Fruit fly (Drosophila melanogaster) whole organism, embryonic: ENCODE data around the gene yellow-b.

Experiments
- Antp ChIP-seq: fragments of 200-800 bp; sonication (Bioruptor generic); optimal IDR thresholded peaks from 3 replicates; lab custom pipeline; 2016; ENCODE audit warnings: missing biosample characterization, missing genetic modification characterization
- Atf6 ChIP-seq: fragments of 200-800 bp; sonication (Bioruptor generic); IDR thresholded peaks from 2 replicates; pipeline ENCODE4 v1.3.6; 2022; ENCODE audit warnings: missing biosample characterization, missing genetic modification characterization
- Blimp-1 ChIP-seq: fragments of 200-800 bp; sonication (Bioruptor generic); optimal IDR thresholded peaks from 3 replicates; lab custom pipeline; 2018; ENCODE audit warnings: missing biosample characterization, missing genetic modification characterization, mild to moderate bottlenecking, moderate library complexity, missing genetic modification reagents
- CG11456 ChIP-seq: fragments of 200-800 bp; sonication (Bioruptor generic); IDR thresholded peaks from 3 replicates; pipeline ENCODE4 v1.3.6; 2022; ENCODE audit warnings: missing biosample characterization, missing genetic modification characterization
- CG12219 ChIP-seq: fragments of 200-800 bp; sonication (Bioruptor generic); optimal IDR thresholded peaks from 3 replicates; lab custom pipeline; 2018; ENCODE audit warnings: missing biosample characterization, mild to moderate bottlenecking, missing genetic modification characterization
- CG14710 ChIP-seq: fragments of 200-800 bp; sonication (Bioruptor generic); optimal IDR thresholded peaks from 3 replicates; lab custom pipeline; 2019; ENCODE audit warnings: missing biosample characterization, mild to moderate bottlenecking, missing genetic modification characterization, moderate library complexity
- CG14965 ChIP-seq: fragments of 200-800 bp; sonication (Bioruptor generic); optimal IDR thresholded peaks from 2 replicates; lab custom pipeline; 2016; ENCODE audit warnings: missing biosample characterization, missing genetic modification characterization, borderline replicate concordance
- CG18011 ChIP-seq: fragments of 200-800 bp; sonication (Bioruptor generic); optimal IDR thresholded peaks from 2 replicates; lab custom pipeline; 2017; ENCODE audit warnings: missing biosample characterization, missing genetic modification characterization, mild to moderate bottlenecking, moderate library complexity, missing genotype
- CG31365 ChIP-seq: fragments of 200-800 bp; sonication (Bioruptor generic); optimal IDR thresholded peaks from 2 replicates; lab custom pipeline; 2018; ENCODE audit warnings: missing biosample characterization, mild to moderate bottlenecking, missing genetic modification characterization
- CG3281 ChIP-seq: fragments of 200-800 bp; sonication (Bioruptor generic); optimal IDR thresholded peaks from 3 replicates; lab custom pipeline; 2017; ENCODE audit warnings: missing biosample characterization, mild to moderate bottlenecking, missing genetic modification characterization
- CG33213 ChIP-seq: fragments of 200-800 bp; sonication (Bioruptor generic); optimal IDR thresholded peaks from 3 replicates; lab custom pipeline; 2016; ENCODE audit warnings: missing biosample characterization, missing genetic modification characterization
- CG3838 ChIP-seq: fragments of 200-800 bp; sonication (Bioruptor generic); optimal IDR thresholded peaks from 3 replicates; lab custom pipeline; 2016; ENCODE audit warnings: missing biosample characterization, missing genetic modification characterization
- CG4360 ChIP-seq: fragments of 200-800 bp; sonication (Bioruptor generic); IDR thresholded peaks from 2 replicates; pipeline ENCODE4 v1.3.6; 2022; ENCODE audit warnings: missing biosample characterization, missing genetic modification characterization
- CG4424 ChIP-seq: fragments of 200-800 bp; sonication (Bioruptor generic); optimal IDR thresholded peaks from 3 replicates; lab custom pipeline; 2016; ENCODE audit warnings: missing biosample characterization, missing genetic modification characterization
- CG5953 ChIP-seq: fragments of 200-800 bp; sonication (Bioruptor generic); IDR thresholded peaks from 2 replicates; pipeline ENCODE4 v1.3.6; 2022; ENCODE audit warnings: missing biosample characterization, missing genetic modification characterization
- CG7271 ChIP-seq: fragments of 200-800 bp; sonication (Bioruptor generic); optimal IDR thresholded peaks from 2 replicates; lab custom pipeline; 2018; ENCODE audit warnings: missing biosample characterization, mild to moderate bottlenecking, missing genetic modification characterization, moderate library complexity
- CG9437 ChIP-seq: fragments of 200-800 bp; sonication (Bioruptor generic); optimal IDR thresholded peaks from 2 replicates; lab custom pipeline; 2018; ENCODE audit warnings: missing biosample characterization, mild to moderate bottlenecking, missing genetic modification characterization
- D19B ChIP-seq: fragments of 200-800 bp; sonication (Bioruptor generic); optimal IDR thresholded peaks from 2 replicates; lab custom pipeline; 2017; ENCODE audit warnings: missing biosample characterization, mild to moderate bottlenecking, missing genetic modification characterization
- Dad ChIP-seq: fragments of 200-800 bp; sonication (Bioruptor generic); optimal IDR thresholded peaks from 3 replicates; lab custom pipeline; 2016; ENCODE audit warnings: missing biosample characterization, missing genetic modification characterization
- Dip2 ChIP-seq: fragments of 200-800 bp; sonication (Bioruptor generic); IDR thresholded peaks from 2 replicates; pipeline ENCODE4 v1.3.6; 2022; ENCODE audit warnings: missing biosample characterization, missing genetic modification characterization
- Dref ChIP-seq: fragments of 200-800 bp; sonication (Bioruptor generic); IDR thresholded peaks from 2 replicates; pipeline ENCODE4 v1.3.6; 2022; ENCODE audit warnings: missing biosample characterization, missing genetic modification characterization
- Fer1 ChIP-seq: fragments of 200-800 bp; sonication (Bioruptor generic); optimal IDR thresholded peaks from 2 replicates; lab custom pipeline; 2017; ENCODE audit warnings: missing biosample characterization, mild to moderate bottlenecking, missing genetic modification characterization
- Gug ChIP-seq: fragments of 200-800 bp; sonication (Bioruptor generic); IDR thresholded peaks from 4 replicates; pipeline ENCODE4 v1.3.6; 2022; ENCODE audit warnings: missing biosample characterization, missing genetic modification characterization
- H2.0 ChIP-seq: fragments of 200-800 bp; sonication (Bioruptor generic); IDR thresholded peaks from 2 replicates; pipeline ENCODE4 v1.3.6; 2022; ENCODE audit warnings: missing biosample characterization, missing genetic modification characterization
- HLH3B ChIP-seq: fragments of 200-800 bp; sonication (Bioruptor generic); IDR thresholded peaks from 2 replicates; pipeline ENCODE4 v1.3.6; 2022; ENCODE audit warnings: missing biosample characterization, missing genetic modification characterization
- Hsf ChIP-seq: fragments of 200-800 bp; sonication (Bioruptor generic); optimal IDR thresholded peaks from 3 replicates; lab custom pipeline; 2016; ENCODE audit warnings: missing biosample characterization, missing genetic modification characterization
- Lim3 ChIP-seq: fragments of 200-800 bp; sonication (Bioruptor generic); IDR thresholded peaks from 2 replicates; pipeline ENCODE4 v1.3.6; 2022; ENCODE audit warnings: missing biosample characterization, missing genetic modification characterization
- Poxn ChIP-seq: fragments of 200-800 bp; sonication (Bioruptor generic); IDR thresholded peaks from 2 replicates; pipeline ENCODE4 v1.3.6; 2022; ENCODE audit warnings: missing biosample characterization, missing genetic modification characterization
- Six4 ChIP-seq: fragments of 200-800 bp; sonication (Bioruptor generic); optimal IDR thresholded peaks from 2 replicates; lab custom pipeline; 2016; ENCODE audit warnings: missing biosample characterization, missing genetic modification characterization
- ara ChIP-seq: fragments of 200-800 bp; sonication (Bioruptor generic); IDR thresholded peaks from 2 replicates; pipeline ENCODE4 v1.3.6; 2022; ENCODE audit warnings: missing biosample characterization, missing genetic modification characterization
- ash1 ChIP-seq: fragments of 200-800 bp; sonication (Bioruptor generic); optimal IDR thresholded peaks from 2 replicates; lab custom pipeline; 2018; ENCODE audit warnings: missing biosample characterization, mild to moderate bottlenecking, missing genetic modification characterization
- bowl ChIP-seq: fragments of 200-800 bp; sonication (Bioruptor generic); IDR thresholded peaks from 2 replicates; pipeline ENCODE4 v1.3.6; 2022; ENCODE audit warnings: missing biosample characterization, missing genetic modification characterization
- chm ChIP-seq: fragments of 200-800 bp; sonication (Bioruptor generic); IDR thresholded peaks from 2 replicates; pipeline ENCODE4 v1.3.6; 2022; ENCODE audit warnings: missing biosample characterization, missing genetic modification characterization
- croc ChIP-seq: fragments of 200-800 bp; sonication (Bioruptor generic); conservative IDR thresholded peaks from 3 replicates; pipeline ENCODE4 v1.3.6; 2022; ENCODE audit warnings: missing biosample characterization, missing genetic modification characterization
- danr ChIP-seq: fragments of 200-800 bp; sonication (Bioruptor generic); IDR thresholded peaks from 2 replicates; pipeline ENCODE4 v1.3.6; 2022; ENCODE audit warnings: missing biosample characterization, missing genetic modification characterization
- dimm ChIP-seq: fragments of 200-800 bp; sonication (Bioruptor generic); IDR thresholded peaks from 2 replicates; pipeline ENCODE4 v1.3.6; 2022; ENCODE audit warnings: missing biosample characterization, missing genetic modification characterization
- dmrt11E ChIP-seq: fragments of 200-800 bp; sonication (Bioruptor generic); optimal IDR thresholded peaks from 3 replicates; lab custom pipeline; 2018; ENCODE audit warnings: missing biosample characterization, mild to moderate bottlenecking, missing genetic modification characterization, moderate library complexity
- dmrt99B ChIP-seq: fragments of 200-800 bp; sonication (Bioruptor generic); optimal IDR thresholded peaks from 2 replicates; lab custom pipeline; 2018; ENCODE audit warnings: missing biosample characterization, mild to moderate bottlenecking, missing genetic modification characterization, moderate library complexity
- en ChIP-seq: fragments of 200-800 bp; sonication (Bioruptor generic); optimal IDR thresholded peaks from 2 replicates; lab custom pipeline; 2016; ENCODE audit warnings: missing biosample characterization, missing genetic modification characterization
- gce ChIP-seq: fragments of 200-800 bp; sonication (Bioruptor generic); IDR thresholded peaks from 3 replicates; pipeline ENCODE4 v1.3.6; 2022; ENCODE audit warnings: missing biosample characterization, missing genetic modification characterization
- gem ChIP-seq: fragments of 200-800 bp; sonication (Bioruptor generic); optimal IDR thresholded peaks from 2 replicates; lab custom pipeline; 2019; ENCODE audit warnings: missing biosample characterization, mild to moderate bottlenecking, missing genetic modification characterization, moderate library complexity
- pita ChIP-seq: fragments of 200-800 bp; sonication (Bioruptor generic); optimal IDR thresholded peaks from 2 replicates; lab custom pipeline; 2017; ENCODE audit warnings: missing biosample characterization, mild to moderate bottlenecking, missing genetic modification characterization
- prd ChIP-seq, 3 experiments: fragments of >200 bp in 2 of 3; fragments of 200-800 bp in 1 of 3; sonication (Bioruptor generic) in 1 of 3; optimal IDR thresholded peaks in 2 of 3; IDR thresholded peaks in 1 of 3; 2 replicates in 2 of 3; 3 replicates in 1 of 3; pipeline versions ENCODE4 v1.3.6 to Lab custom; 2017 to 2022; ENCODE audit warnings: missing biosample characterization in 1 of 3, missing genetic modification characterization in 1 of 3
- pzg ChIP-seq: fragments of 200-800 bp; sonication (Bioruptor generic); optimal IDR thresholded peaks from 3 replicates; lab custom pipeline; 2018; ENCODE audit warnings: missing biosample characterization, mild to moderate bottlenecking, missing genetic modification characterization, moderate library complexity
- sisA ChIP-seq: fragments of 200-800 bp; sonication (Bioruptor generic); IDR thresholded peaks from 2 replicates; pipeline ENCODE4 v1.3.6; 2022; ENCODE audit warnings: missing biosample characterization, missing genetic modification characterization
- stwl ChIP-seq: fragments of 200-800 bp; sonication (Bioruptor generic); optimal IDR thresholded peaks from 3 replicates; lab custom pipeline; 2018; ENCODE audit warnings: missing biosample characterization, mild to moderate bottlenecking, missing genetic modification characterization, moderate library complexity
- sug ChIP-seq: fragments of 200-800 bp; optimal IDR thresholded peaks from 2 replicates; lab custom pipeline; 2019; ENCODE audit warnings: missing biosample characterization, mild to moderate bottlenecking, missing genetic modification characterization, moderate library complexity
- tup ChIP-seq: fragments of 200-800 bp; sonication (Bioruptor generic); optimal IDR thresholded peaks from 2 replicates; lab custom pipeline; 2016; ENCODE audit warnings: missing biosample characterization, mild to moderate bottlenecking, missing genetic modification characterization, moderate library complexity
- yki ChIP-seq: fragments of >200 bp; optimal IDR thresholded peaks from 3 replicates; lab custom pipeline; 2018

Gene yellow-b

dm6 chr2L:16720707-16721700 lies 33.1 kb upstream of the yellow-b start (continued):
- no peak for TF ChIP-seq CG14965
- TF ChIP-seq CG4360 (GFP tag; lab: Robert Waterston, UW), result peak; percentile 84
- peak; percentile 88 for TF ChIP-seq croc (GFP tag; lab: Robert Waterston, UW)
- peak; percentile 85 for TF ChIP-seq Hsf (GFP tag; lab: Kevin White, UChicago)
- no peak for TF ChIP-seq yki (lab: Kevin White, UChicago)
- peak; percentile 91 for TF ChIP-seq Six4 (GFP tag; lab: Kevin White, UChicago)
- peak; percentile 46 for TF ChIP-seq CG31365 (tag; lab: Kevin White, UChicago)
- TF ChIP-seq CG9437 (GFP tag; lab: Kevin White, UChicago), result peak; percentile 71
- TF ChIP-seq D19B, result peak; percentile 67
- peak; percentile 92 for TF ChIP-seq gem (tag; lab: Kevin White, UChicago)
- TF ChIP-seq Fer1 (GFP tag; lab: Kevin White, UChicago), result peak; percentile 91
- peak; percentile 96 for TF ChIP-seq ara (GFP tag; lab: Robert Waterston, UW)
- no peak for TF ChIP-seq CG18011 (GFP tag; lab: Kevin White, UChicago)
- TF ChIP-seq en (GFP tag; lab: Kevin White, UChicago), result peak; percentile 55
- TF ChIP-seq sisA, result peak; percentile 91
- TF ChIP-seq Blimp-1 (GFP tag; lab: Kevin White, UChicago), result peak; percentile 95
- TF ChIP-seq Poxn (GFP tag; lab: Robert Waterston, UW), result peak; percentile 34; the same call in 1 of the 2 replicates
- peak; percentile 93 for TF ChIP-seq CG14710
- TF ChIP-seq CG3281 (GFP tag; lab: Kevin White, UChicago), result peak; percentile 88
- TF ChIP-seq prd (optimal IDR thresholded peaks at IDR 0.05; lab: Kevin White, UChicago), result no peak
- TF ChIP-seq prd (GFP tag; IDR thresholded peaks at IDR 0.05; lab: Robert Waterston, UW), result peak; percentile 98
- peak; percentile 92 for TF ChIP-seq dimm (GFP tag; lab: Robert Waterston, UW)
- peak; percentile 94 for TF ChIP-seq chm (GFP tag; lab: Robert Waterston, UW)
- TF ChIP-seq tup (GFP tag; lab: Kevin White, UChicago), result peak; percentile 62
- peak; percentile 95 for TF ChIP-seq HLH3B
- peak; percentile 95 for TF ChIP-seq CG11456 (GFP tag; lab: Robert Waterston, UW)
- TF ChIP-seq danr (GFP tag; lab: Robert Waterston, UW), result peak; percentile 81
- TF ChIP-seq Dref (GFP tag; lab: Robert Waterston, UW), result no peak
- peak; percentile 73 for TF ChIP-seq CG3838 (GFP tag; lab: Kevin White, UChicago)
- TF ChIP-seq dmrt99B, result peak; percentile 96
- TF ChIP-seq Antp (GFP tag; lab: Kevin White, UChicago), result peak; percentile 61
- peak; percentile 68 for TF ChIP-seq CG12219 (GFP tag; lab: Kevin White, UChicago)
- TF ChIP-seq pzg (GFP tag; lab: Kevin White, UChicago), result peak; percentile 3
- TF ChIP-seq Atf6 (GFP tag; lab: Robert Waterston, UW), result peak; percentile 93
- TF ChIP-seq pita (GFP tag; lab: Kevin White, UChicago), result no peak
- peak; percentile 92 for TF ChIP-seq gce (GFP tag; lab: Robert Waterston, UW)
- TF ChIP-seq H2.0 (GFP tag; lab: Robert Waterston, UW), result peak; percentile 93
- TF ChIP-seq CG33213 (GFP tag; lab: Kevin White, UChicago), result peak; percentile 60
- TF ChIP-seq ash1 (GFP tag; lab: Kevin White, UChicago), result peak; percentile 65
- peak; percentile 48 for TF ChIP-seq dmrt11E
- TF ChIP-seq Gug, result peak; percentile 90
- peak; percentile 96 for TF ChIP-seq CG5953 (GFP tag; lab: Robert Waterston, UW)
- peak; percentile 91 for TF ChIP-seq bowl (GFP tag; lab: Robert Waterston, UW)
- TF ChIP-seq CG4424, result peak; percentile 95
- peak; percentile 22 for TF ChIP-seq stwl (tag; lab: Kevin White, UChicago)
- peak; percentile 64 for TF ChIP-seq sug
- peak; percentile 95 for TF ChIP-seq CG7271 (tag; lab: Kevin White, UChicago)
- TF ChIP-seq Lim3 (GFP tag; lab: Robert Waterston, UW), result peak; percentile 72
- peak; percentile 49; the same call in 1 of the 2 replicates for TF ChIP-seq Dip2 (GFP tag; lab: Robert Waterston, UW)
- TF ChIP-seq Dad (GFP tag; lab: Kevin White, UChicago), result peak; percentile 74
